Worm (Caenorhabditis elegans) whole organism, L1 larva: ENCODE measurements around the gene F13E6.1.

ENCODE experiments used
- C04F5.9 ChIP-seq: sonication (generic microtip); optimal IDR thresholded peaks from 2 replicates; lab custom pipeline; 2016; ENCODE audit warnings: missing genetic modification characterization, missing compliant biosample characterization
- Y116A8C.19 ChIP-seq: sonication (generic microtip); optimal IDR thresholded peaks from 2 replicates; lab custom pipeline; 2016; ENCODE audit warnings: missing compliant biosample characterization, missing genetic modification characterization, borderline replicate concordance
- aha-1 ChIP-seq: fragments of 150-350 bp; optimal IDR thresholded peaks from 2 replicates; lab custom pipeline; 2014; ENCODE audit warnings: missing biosample characterization, missing genetic modification characterization
- aly-2 ChIP-seq: fragments of 150-350 bp; optimal IDR thresholded peaks from 2 replicates; lab custom pipeline; 2014; ENCODE audit warnings: missing biosample characterization, missing genetic modification characterization
- ama-1 ChIP-seq: fragments of 150-350 bp; optimal IDR thresholded peaks from 2 replicates; lab custom pipeline; 2014
- blmp-1 ChIP-seq: fragments of 150-350 bp; optimal IDR thresholded peaks from 2 replicates; lab custom pipeline; 2014; ENCODE audit warnings: missing biosample characterization, missing genetic modification characterization
- ceh-63 ChIP-seq: fragments of 200-800 bp; sonication (Bioruptor generic); optimal IDR thresholded peaks from 2 replicates; lab custom pipeline; 2018; ENCODE audit warnings: mild to moderate bottlenecking, missing genetic modification characterization, missing compliant biosample characterization
- ceh-82 ChIP-seq, 3 experiments: fragments of 150-350 bp in 1 of 3; sonication (generic microtip) in 2 of 3; optimal IDR thresholded peaks; 2 replicates each; lab custom pipeline; 2014 to 2017; ENCODE audit warnings: missing biosample characterization in 3 of 3, missing genetic modification characterization in 3 of 3
- ceh-88 ChIP-seq: fragments of 200-800 bp; sonication (Bioruptor generic); IDR thresholded peaks from 2 replicates; pipeline ENCODE4 v1.3.6; 2022; ENCODE audit warnings: missing genetic modification characterization, missing compliant biosample characterization
- ceh-90 ChIP-seq: sonication (generic microtip); optimal IDR thresholded peaks from 2 replicates; lab custom pipeline; 2016; ENCODE audit warnings: missing genetic modification characterization, missing compliant biosample characterization
- ces-1 ChIP-seq: fragments of 150-350 bp; optimal IDR thresholded peaks from 2 replicates; lab custom pipeline; 2014; ENCODE audit warnings: missing biosample characterization, missing genetic modification reagents, missing genetic modification characterization
- dpl-1 ChIP-seq, 3 experiments: fragments of 150-350 bp in 2 of 3; sonication (generic microtip) in 1 of 3; optimal IDR thresholded peaks; 2 replicates each; lab custom pipeline; 2014 to 2017; ENCODE audit warnings: missing biosample characterization in 3 of 3, missing genetic modification characterization in 3 of 3, missing genetic modification reagents in 3 of 3
- efl-3 ChIP-seq: fragments of 200-800 bp; sonication (Bioruptor generic); optimal IDR thresholded peaks from 2 replicates; lab custom pipeline; 2018; ENCODE audit warnings: mild to moderate bottlenecking, missing genetic modification characterization, missing compliant biosample characterization
- egl-27 ChIP-seq, 2 experiments: fragments of 150-350 bp in 1 of 2; sonication (generic microtip); optimal IDR thresholded peaks; 3 replicates each; lab custom pipeline; 2017 to 2018; ENCODE audit warnings: missing biosample characterization in 2 of 2, missing genetic modification characterization in 2 of 2, missing genetic modification reagents in 2 of 2
- elt-2 ChIP-seq: sonication (generic microtip); optimal IDR thresholded peaks from 2 replicates; lab custom pipeline; 2016; ENCODE audit warnings: missing genetic modification characterization, mild to moderate bottlenecking, inconsistent platforms, missing compliant biosample characterization, missing genetic modification reagents
- elt-3 ChIP-seq, 6 experiments: fragments of 150-350 bp in 1 of 6; sonication (generic microtip); optimal IDR thresholded peaks; 2 replicates each; lab custom pipeline; 2017 to 2018; ENCODE audit warnings: missing biosample characterization in 6 of 6, missing genetic modification characterization in 6 of 6, inconsistent platforms in 1 of 6
- ets-5 ChIP-seq: fragments of 200-800 bp; sonication (Bioruptor generic); IDR thresholded peaks from 2 replicates; pipeline ENCODE4 v1.3.6; 2022; ENCODE audit warnings: missing genetic modification characterization, missing compliant biosample characterization
- fkh-10 ChIP-seq: sonication (generic microtip); optimal IDR thresholded peaks from 2 replicates; lab custom pipeline; 2017; ENCODE audit warnings: missing biosample characterization, missing genetic modification reagents, missing genetic modification characterization
- grh-1 ChIP-seq: fragments of 200-800 bp; sonication (Bioruptor generic); IDR thresholded peaks from 2 replicates; pipeline ENCODE4 v1.3.6; 2022; ENCODE audit warnings: missing genetic modification reagents, missing genetic modification characterization, missing compliant biosample characterization
- hpl-2 ChIP-seq: fragments of 150-350 bp; optimal IDR thresholded peaks from 2 replicates; lab custom pipeline; 2014; ENCODE audit warnings: missing biosample characterization, missing genetic modification reagents, missing genetic modification characterization
- lin-13 ChIP-seq: fragments of 150-350 bp; optimal IDR thresholded peaks from 2 replicates; lab custom pipeline; 2014; ENCODE audit warnings: missing biosample characterization, missing genetic modification reagents, missing genetic modification characterization
- lin-14 ChIP-seq: fragments of 200-800 bp; sonication (Bioruptor generic); optimal IDR thresholded peaks from 2 replicates; lab custom pipeline; 2018; ENCODE audit warnings: mild to moderate bottlenecking, missing genetic modification characterization, moderate library complexity, missing compliant biosample characterization
- lin-35 ChIP-seq, 2 experiments: fragments of 150-350 bp; optimal IDR thresholded peaks; 2 replicates each; lab custom pipeline; 2014; ENCODE audit warnings: missing biosample characterization in 2 of 2, missing genetic modification characterization in 2 of 2, missing genetic modification reagents in 2 of 2
- lin-39 ChIP-seq: fragments of 150-350 bp; optimal IDR thresholded peaks from 2 replicates; lab custom pipeline; 2014; ENCODE audit warnings: missing biosample characterization, missing genetic modification reagents, missing genetic modification characterization
- mab-9 ChIP-seq: fragments of 200-800 bp; sonication (Bioruptor generic); IDR thresholded peaks from 2 replicates; pipeline ENCODE4 v1.3.6; 2022; ENCODE audit warnings: missing genetic modification reagents, missing genetic modification characterization, missing compliant biosample characterization
- mdl-1 ChIP-seq, 2 experiments: fragments of 150-350 bp; optimal IDR thresholded peaks; 2 replicates each; lab custom pipeline; 2014 to 2017; ENCODE audit warnings: missing biosample characterization in 2 of 2, missing genetic modification characterization in 2 of 2, inconsistent platforms in 1 of 2
- mef-2 ChIP-seq: fragments of 150-350 bp; optimal IDR thresholded peaks from 2 replicates; lab custom pipeline; 2014; ENCODE audit warnings: missing biosample characterization, missing genetic modification characterization
- mep-1 ChIP-seq: fragments of 150-350 bp; optimal IDR thresholded peaks from 2 replicates; lab custom pipeline; 2014; ENCODE audit warnings: missing biosample characterization, missing genetic modification characterization
- nhr-11 ChIP-seq: fragments of 150-350 bp; optimal IDR thresholded peaks from 2 replicates; lab custom pipeline; 2014; ENCODE audit warnings: missing biosample characterization, missing genetic modification characterization
- nhr-28 ChIP-seq: fragments of 150-350 bp; optimal IDR thresholded peaks from 2 replicates; lab custom pipeline; 2014; ENCODE audit warnings: missing biosample characterization, missing genetic modification characterization
- nhr-47 ChIP-seq: sonication (generic microtip); optimal IDR thresholded peaks from 2 replicates; lab custom pipeline; 2016; ENCODE audit warnings: mild to moderate bottlenecking, missing genetic modification characterization, moderate library complexity, missing compliant biosample characterization
- nhr-90 ChIP-seq: sonication (generic microtip); optimal IDR thresholded peaks from 2 replicates; lab custom pipeline; 2016; ENCODE audit warnings: mild to moderate bottlenecking, missing genetic modification characterization, missing compliant biosample characterization; ENCODE audit not compliant: poor library complexity
- pag-3 ChIP-seq: sonication (generic microtip); optimal IDR thresholded peaks from 2 replicates; lab custom pipeline; 2017; ENCODE audit warnings: missing genetic modification characterization, mild to moderate bottlenecking, missing compliant biosample characterization, antibody characterized with exemption, borderline replicate concordance; ENCODE audit not compliant: insufficient read depth
- pax-3 ChIP-seq: fragments of 200-800 bp; sonication (Bioruptor generic); optimal IDR thresholded peaks from 2 replicates; lab custom pipeline; 2018; ENCODE audit warnings: mild to moderate bottlenecking, missing genetic modification characterization, moderate library complexity, missing compliant biosample characterization
- pqm-1 ChIP-seq: sonication (generic microtip); optimal IDR thresholded peaks from 3 replicates; lab custom pipeline; 2017; ENCODE audit warnings: missing biosample characterization, missing genetic modification characterization
- rnt-1 ChIP-seq: sonication (generic microtip); optimal IDR thresholded peaks from 2 replicates; lab custom pipeline; 2016; ENCODE audit warnings: mild to moderate bottlenecking, missing genetic modification characterization, moderate library complexity, missing compliant biosample characterization
- skn-1 ChIP-seq: fragments of 150-350 bp; optimal IDR thresholded peaks from 2 replicates; lab custom pipeline; 2014; ENCODE audit warnings: missing biosample characterization, missing genetic modification characterization
- snu-23 ChIP-seq: sonication (generic microtip); optimal IDR thresholded peaks from 2 replicates; lab custom pipeline; 2016; ENCODE audit warnings: missing genetic modification characterization, missing compliant biosample characterization
- sox-4 ChIP-seq: sonication (generic microtip); optimal IDR thresholded peaks from 2 replicates; lab custom pipeline; 2016; ENCODE audit warnings: missing genetic modification characterization, missing compliant biosample characterization
- sptf-1 ChIP-seq: fragments of 150-350 bp; optimal IDR thresholded peaks from 2 replicates; lab custom pipeline; 2014; ENCODE audit warnings: missing biosample characterization, missing genetic modification characterization
- swsn-7 ChIP-seq: sonication (generic microtip); optimal IDR thresholded peaks from 2 replicates; lab custom pipeline; 2016; ENCODE audit warnings: missing genetic modification characterization, missing compliant biosample characterization
- tlp-1 ChIP-seq: fragments of 150-350 bp; optimal IDR thresholded peaks from 2 replicates; lab custom pipeline; 2014; ENCODE audit warnings: missing biosample characterization, missing genetic modification characterization
- unc-30 ChIP-seq: sonication (generic microtip); optimal IDR thresholded peaks from 2 replicates; lab custom pipeline; 2017; ENCODE audit warnings: missing biosample characterization, missing genetic modification characterization
- unc-86 ChIP-seq: sonication (generic microtip); optimal IDR thresholded peaks from 2 replicates; lab custom pipeline; 2016; ENCODE audit warnings: missing genetic modification characterization, missing compliant biosample characterization
- xbp-1 ChIP-seq: sonication (generic microtip); optimal IDR thresholded peaks from 2 replicates; lab custom pipeline; 2016; ENCODE audit warnings: missing genetic modification characterization, missing compliant biosample characterization
- zag-1 ChIP-seq: fragments of 150-350 bp; optimal IDR thresholded peaks from 2 replicates; lab custom pipeline; 2014; ENCODE audit warnings: missing biosample characterization, missing genetic modification characterization
- ztf-11 ChIP-seq, 2 experiments: sonication (generic microtip); optimal IDR thresholded peaks; 2 replicates each; lab custom pipeline; 2016 to 2017; ENCODE audit warnings: missing genetic modification characterization in 2 of 2, missing biosample characterization in 1 of 2, missing compliant biosample characterization in 1 of 2
- ztf-4 ChIP-seq: fragments of 150-350 bp; optimal IDR thresholded peaks from 2 replicates; lab custom pipeline; 2014; ENCODE audit warnings: missing biosample characterization, missing genetic modification characterization

F13E6.1 gene

DNA sequence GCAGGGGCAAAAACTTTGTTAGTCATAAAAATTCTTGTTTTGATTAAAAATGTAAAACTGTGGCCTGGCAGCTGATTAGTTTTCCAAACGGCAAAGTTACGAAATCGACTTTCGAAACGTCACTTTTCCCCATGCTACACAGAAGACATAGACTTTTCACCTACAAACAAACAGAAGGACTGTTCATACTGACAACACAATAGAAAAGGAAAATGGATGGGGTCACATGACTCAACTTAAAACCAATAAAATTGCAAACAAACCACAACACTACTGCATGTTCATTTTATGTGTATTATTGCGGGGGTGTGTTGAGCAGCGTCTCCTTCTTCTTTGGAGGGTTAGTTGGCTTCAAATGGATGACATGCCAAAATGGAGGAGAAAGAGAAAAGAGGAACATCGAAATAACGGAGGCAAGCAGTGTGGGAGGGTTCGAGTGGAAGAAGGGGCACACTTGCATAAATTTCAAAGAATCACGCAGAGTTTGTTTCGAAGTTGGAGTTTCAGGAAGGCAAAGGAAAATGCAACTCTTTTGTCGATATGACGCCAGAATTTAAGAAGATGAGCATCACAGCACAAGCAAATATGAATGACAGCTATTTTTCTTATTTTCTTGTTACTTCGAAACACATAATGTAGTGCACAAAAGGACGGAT is 1.3 kb upstream of the F13E6.1 start (continued):
- peak in 1 of 6 experiments; percentile 70 for TF ChIP-seq elt-3 (tag; optimal IDR thresholded peaks at IDR 0.05; lab: Kevin White, UChicago)
- TF ChIP-seq ceh-82 (tag; optimal IDR thresholded peaks at IDR 0.05; lab: Kevin White, UChicago): no peak
- no peak for TF ChIP-seq fkh-10 (GFP tag; lab: Kevin White, UChicago)
- no peak for TF ChIP-seq lin-39 (tag; lab: Kevin White, UChicago)
- no peak for TF ChIP-seq zag-1 (tag; lab: Kevin White, UChicago)
- no peak for TF ChIP-seq elt-2 (tag; lab: Kevin White, UChicago)
- no peak for TF ChIP-seq pax-3 (tag; lab: Kevin White, UChicago)
- TF ChIP-seq lin-14 (GFP tag; lab: Kevin White, UChicago): peak; percentile 76
- no peak for TF ChIP-seq xbp-1 (tag; lab: Kevin White, UChicago)
- TF ChIP-seq hpl-2 (GFP tag; lab: Kevin White, UChicago): no peak
- peak; percentile 68 for TF ChIP-seq mep-1 (tag; lab: Kevin White, UChicago)
- TF ChIP-seq sptf-1 (tag; lab: Kevin White, UChicago): no peak
- no peak for TF ChIP-seq aha-1
- TF ChIP-seq nhr-90 (tag; lab: Kevin White, UChicago): peak; percentile 24
- no peak for TF ChIP-seq C04F5.9 (tag; lab: Kevin White, UChicago)
- TF ChIP-seq Y116A8C.19 (tag; lab: Kevin White, UChicago): no peak
- TF ChIP-seq pqm-1 (tag; lab: Kevin White, UChicago): no peak
- TF ChIP-seq ceh-63 (GFP tag; lab: Kevin White, UChicago): no peak
- no peak for TF ChIP-seq unc-30 (tag; lab: Kevin White, UChicago)
- no peak for TF ChIP-seq egl-27 (tag; optimal IDR thresholded peaks at IDR 0.05; lab: Kevin White, UChicago)
- no peak for TF ChIP-seq ceh-90 (tag; lab: Kevin White, UChicago)
- peak in 1 of 2 experiments; percentile 52 for TF ChIP-seq lin-35 (GFP tag; optimal IDR thresholded peaks at IDR 0.05; lab: Kevin White, UChicago)
- no peak for TF ChIP-seq aly-2 (tag; lab: Kevin White, UChicago)
- TF ChIP-seq blmp-1 (tag; lab: Kevin White, UChicago): peak; percentile 73
- no peak for TF ChIP-seq mef-2 (tag; lab: Kevin White, UChicago)
- TF ChIP-seq ets-5: no peak
- TF ChIP-seq ces-1 (GFP tag; lab: Kevin White, UChicago): no peak
- TF ChIP-seq lin-13 (GFP tag; lab: Kevin White, UChicago): no peak

DNA sequence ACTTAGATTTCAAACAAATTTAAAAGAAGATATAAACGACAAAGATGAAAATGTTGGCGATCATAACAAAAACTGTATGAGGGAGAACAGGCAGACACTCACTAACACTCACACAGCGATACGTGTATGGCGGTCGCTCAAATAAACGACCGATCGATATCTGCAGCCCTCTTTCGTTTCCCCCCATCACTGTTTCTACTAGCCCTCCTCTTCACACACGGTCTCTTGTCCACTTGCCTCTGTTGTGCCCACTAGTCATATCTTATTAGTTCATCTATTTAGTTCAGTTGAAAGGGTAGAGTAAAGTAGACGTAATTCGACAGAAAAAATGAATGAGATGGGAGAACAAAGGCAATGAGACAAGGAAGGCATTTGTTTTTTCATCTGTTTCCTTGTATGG is 643 bp upstream of the F13E6.1 start:
- TF ChIP-seq mab-9 (GFP tag; lab: Robert Waterston, UW): no peak
- TF ChIP-seq Y116A8C.19 (tag; lab: Kevin White, UChicago): no peak
- peak in 1 of 3 experiments; percentile 8 for TF ChIP-seq dpl-1 (GFP tag; optimal IDR thresholded peaks at IDR 0.05; lab: Kevin White, UChicago)
- peak; percentile 56 for TF ChIP-seq nhr-90 (tag; lab: Kevin White, UChicago)
- TF ChIP-seq efl-3 (GFP tag; lab: Kevin White, UChicago): no peak
- TF ChIP-seq elt-3 (tag; optimal IDR thresholded peaks at IDR 0.05; lab: Kevin White, UChicago): peak in 2 of 6 experiments; percentile 15 to 67
- peak; percentile 59 for TF ChIP-seq ztf-4 (tag; lab: Kevin White, UChicago)
- TF ChIP-seq blmp-1 (tag; lab: Kevin White, UChicago): peak; percentile 40
- TF ChIP-seq tlp-1 (tag; lab: Kevin White, UChicago): no peak
- no peak for TF ChIP-seq ama-1
- TF ChIP-seq nhr-11: no peak
- no peak for TF ChIP-seq mef-2 (tag; lab: Kevin White, UChicago)
- TF ChIP-seq rnt-1: peak; percentile 48
- TF ChIP-seq nhr-28 (tag; lab: Kevin White, UChicago): no peak
- TF ChIP-seq skn-1 (tag; lab: Kevin White, UChicago): no peak
- TF ChIP-seq nhr-47 (tag; lab: Kevin White, UChicago): peak; percentile 43
- TF ChIP-seq pag-3 (tag; lab: Kevin White, UChicago): no peak
- peak in 1 of 2 experiments; percentile 61 for TF ChIP-seq mdl-1 (tag; optimal IDR thresholded peaks at IDR 0.05; lab: Kevin White, UChicago)
- TF ChIP-seq ztf-11 (tag; optimal IDR thresholded peaks at IDR 0.05; lab: Kevin White, UChicago): peak in 1 of 2 experiments; percentile 9
- TF ChIP-seq elt-2 (tag; lab: Kevin White, UChicago): no peak
- no peak for TF ChIP-seq sptf-1 (tag; lab: Kevin White, UChicago)
- TF ChIP-seq swsn-7 (tag; lab: Kevin White, UChicago): peak; percentile 51
- no peak for TF ChIP-seq ceh-90 (tag; lab: Kevin White, UChicago)
- no peak for TF ChIP-seq lin-39 (tag; lab: Kevin White, UChicago)
- no peak for TF ChIP-seq egl-27 (tag; optimal IDR thresholded peaks at IDR 0.05; lab: Kevin White, UChicago)
- TF ChIP-seq snu-23 (GFP tag; lab: Kevin White, UChicago): peak; percentile 84
- peak in 1 of 3 experiments; percentile 4 for TF ChIP-seq ceh-82 (tag; optimal IDR thresholded peaks at IDR 0.05; lab: Kevin White, UChicago)
- TF ChIP-seq ceh-88 (GFP tag; lab: Robert Waterston, UW): no peak
- TF ChIP-seq unc-86 (tag; lab: Kevin White, UChicago): no peak
- no peak for TF ChIP-seq zag-1 (tag; lab: Kevin White, UChicago)
- TF ChIP-seq ets-5: no peak
- no peak for TF ChIP-seq sox-4 (tag; lab: Kevin White, UChicago)
- peak; percentile 13; the same call in 1 of the 2 replicates for TF ChIP-seq grh-1 (GFP tag; lab: Robert Waterston, UW)
